3 worm cellular contexts compared by ENCODE assay signal in the genomic region with DNA sequence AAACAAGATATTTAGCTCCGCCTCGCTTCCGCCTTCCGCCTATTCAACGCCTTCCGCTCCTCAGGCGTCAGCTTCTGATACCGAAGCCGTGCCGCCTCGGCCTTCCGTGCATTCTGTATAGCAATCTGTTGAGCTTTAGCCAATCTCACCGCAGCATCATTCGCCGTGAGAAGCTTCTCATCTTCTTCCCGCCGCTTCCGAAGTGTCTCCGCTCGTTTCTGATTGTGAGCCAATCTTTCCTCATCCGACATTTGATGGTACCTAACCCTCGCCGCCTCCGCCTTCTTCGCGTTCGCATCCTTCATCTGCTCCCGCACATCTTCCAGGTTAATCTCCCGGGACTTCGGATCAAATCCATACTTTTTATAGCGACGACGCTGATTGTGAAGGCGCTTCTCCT.
A peak's percentile ranks its signal among the peaks of the same experiment; 100 is the strongest.
TF ChIP-seq lines count a peak whose summit lies in the region.

No protein-coding gene starts in this region.

TF ChIP-seq in whole organism, L4 larva, 104 proteins besides CTCF, POLR2A, EP300 and RAD21:
- TF ChIP-seq skn-1 (tag; optimal IDR thresholded peaks at IDR 0.05; lab: Kevin White, UChicago) (no peak), pqm-1 (tag; optimal IDR thresholded peaks at IDR 0.05; lab: Kevin White, UChicago) (no peak), F44E2.7 (GFP tag; IDR thresholded peaks at IDR 0.05; lab: Robert Waterston, UW) (no peak), unc-39 (tag; optimal IDR thresholded peaks at IDR 0.05; lab: Kevin White, UChicago) (no peak), set-16 (GFP tag; IDR thresholded peaks at IDR 0.05; lab: Robert Waterston, UW) (peak; percentile 52; the same call in 1 of the 2 replicates), mdt-29 (GFP tag; IDR thresholded peaks at IDR 0.05; lab: Robert Waterston, UW) (no peak), daf-19 (GFP tag; conservative IDR thresholded peaks at IDR 0.05; lab: Robert Waterston, UW) (no peak)
TF ChIP-seq in whole organism, L4 larva: peak in this region for 1.

TF ChIP-seq in whole organism, late embryonic, 69 proteins besides CTCF, POLR2A, EP300 and RAD21:
- no peak for TF ChIP-seq hlh-8 (tag; optimal IDR thresholded peaks at IDR 0.05; lab: Kevin White, UChicago)
- TF ChIP-seq sox-2 (GFP tag; IDR thresholded peaks at IDR 0.05; lab: Robert Waterston, UW), result no peak
- TF ChIP-seq elt-4 (tag; optimal IDR thresholded peaks at IDR 0.05; lab: Kevin White, UChicago), result peak; percentile 2
- TF ChIP-seq sox-4 (tag; optimal IDR thresholded peaks at IDR 0.05; lab: Kevin White, UChicago), result no peak

TF ChIP-seq in whole organism, young adult, 124 proteins besides CTCF, POLR2A, EP300 and RAD21:
- no peak for TF ChIP-seq snpc-1.1 (tag; optimal IDR thresholded peaks at IDR 0.05; lab: Kevin White, UChicago; ENCODE audit: insufficient read depth)
- peak; percentile 71 for TF ChIP-seq zfh-2 (GFP tag; conservative IDR thresholded peaks at IDR 0.05; lab: Robert Waterston, UW)
